Worm (Caenorhabditis elegans): ENCODE measurements around the gene C06G3.3.

- no peak for TF ChIP-seq ztf-3 (GFP tag; optimal IDR thresholded peaks at IDR 0.05)
- TF ChIP-seq zfh-2 (GFP tag; conservative IDR thresholded peaks at IDR 0.05), result no peak
- peak; percentile 73 for TF ChIP-seq attf-5 (GFP tag; optimal IDR thresholded peaks at IDR 0.05)
- no peak for TF ChIP-seq aptf-2 (GFP tag; conservative IDR thresholded peaks at IDR 0.05)
- TF ChIP-seq nhr-90 (tag; optimal IDR thresholded peaks at IDR 0.05), result peak; percentile 5
- TF ChIP-seq attf-3 (GFP tag; conservative IDR thresholded peaks at IDR 0.05), result no peak
- TF ChIP-seq ceh-91 (GFP tag; IDR thresholded peaks at IDR 0.05), result no peak
- no peak for TF ChIP-seq nhr-27 (tag; optimal IDR thresholded peaks at IDR 0.05)
- TF ChIP-seq B0261.1 (tag; optimal IDR thresholded peaks at IDR 0.05), result no peak
- no peak for TF ChIP-seq pha-4 (tag; optimal IDR thresholded peaks at IDR 0.05)
- no peak for TF ChIP-seq snpc-1.1 (tag; optimal IDR thresholded peaks at IDR 0.05; ENCODE audit: insufficient read depth)
- no peak for TF ChIP-seq unc-62 (GFP tag; optimal IDR thresholded peaks at IDR 0.05)
- TF ChIP-seq dpff-1 (tag; optimal IDR thresholded peaks at IDR 0.05), result no peak
- TF ChIP-seq F37B4.10 (GFP tag; IDR thresholded peaks at IDR 0.05), result no peak
Measured at ce11 chrIV:7047762-7048178, 11.8 kb downstream of the C06G3.3 start.

All from whole organism, young adult.